Fruit fly (Drosophila melanogaster) whole organism, wandering third instar larva: Measurements from ENCODE around the gene defl.

Experiments
- HLH106 ChIP-seq: fragments of 200-800 bp; optimal IDR thresholded peaks from 3 replicates; lab custom pipeline; 2019; ENCODE audit warnings: missing biosample characterization, mild to moderate bottlenecking, missing genetic modification characterization, moderate library complexity
- Hr78 ChIP-seq: fragments of >200 bp; optimal IDR thresholded peaks from 2 replicates; lab custom pipeline; 2017; ENCODE audit warnings: missing biosample characterization, missing genetic modification characterization
- Rel ChIP-seq, 2 experiments: fragments of 200-800 bp; sonication (Bioruptor generic) in 1 of 2; optimal IDR thresholded peaks; 2 replicates in 1 of 2; 3 replicates in 1 of 2; lab custom pipeline; 2016 to 2019; ENCODE audit warnings: mild to moderate bottlenecking in 2 of 2, missing biosample characterization in 2 of 2, missing genetic modification characterization in 2 of 2, moderate library complexity in 1 of 2
- br ChIP-seq: fragments of 200-800 bp; sonication (Bioruptor generic); optimal IDR thresholded peaks from 2 replicates; lab custom pipeline; 2016; ENCODE audit warnings: missing biosample characterization, missing genetic modification characterization
- brk ChIP-seq: fragments of 200-800 bp; sonication (Bioruptor generic); optimal IDR thresholded peaks from 2 replicates; lab custom pipeline; 2016; ENCODE audit warnings: missing biosample characterization, mild to moderate bottlenecking, missing genetic modification characterization
- dsf ChIP-seq: sonication (Bioruptor generic); optimal IDR thresholded peaks from 2 replicates; lab custom pipeline; 2016; ENCODE audit warnings: missing biosample characterization, missing genetic modification characterization, borderline replicate concordance
- ey ChIP-seq: fragments of 200-800 bp; sonication (Bioruptor generic); optimal IDR thresholded peaks from 2 replicates; lab custom pipeline; 2016; ENCODE audit warnings: missing biosample characterization, missing genetic modification characterization
- fru ChIP-seq: fragments of 200-800 bp; sonication (Bioruptor generic); optimal IDR thresholded peaks from 3 replicates; lab custom pipeline; 2016; ENCODE audit warnings: missing biosample characterization, mild to moderate bottlenecking, missing genetic modification characterization
- h ChIP-seq: fragments of 200-800 bp; sonication (Bioruptor generic); optimal IDR thresholded peaks from 3 replicates; lab custom pipeline; 2016; ENCODE audit warnings: missing biosample characterization, mild to moderate bottlenecking, missing genetic modification characterization
- tai ChIP-seq: sonication (Bioruptor generic); optimal IDR thresholded peaks from 2 replicates; lab custom pipeline; 2016; ENCODE audit warnings: missing biosample characterization, missing genetic modification characterization

DNA sequence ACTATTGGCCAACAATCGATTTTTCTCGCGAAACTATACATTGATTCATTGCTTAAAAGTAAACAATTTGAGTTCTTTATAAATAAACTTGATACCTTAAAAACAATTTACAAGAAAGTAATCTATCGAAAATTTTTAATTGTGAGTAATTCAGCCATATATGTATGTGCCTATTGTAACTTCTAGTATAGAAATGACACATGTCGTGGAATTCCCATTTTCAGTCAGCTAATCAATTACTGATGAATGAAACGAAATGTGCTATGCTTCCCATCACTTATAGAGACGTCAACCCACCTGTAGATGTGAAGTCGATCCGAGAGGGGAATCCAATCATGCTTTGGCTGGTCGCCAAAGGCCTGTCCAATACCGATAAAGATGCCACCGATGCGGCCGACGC lies 12.0 kb upstream of the defl start:
- TF ChIP-seq ey (no peak), Hr78 (GFP tag; lab: Kevin White, UChicago) (no peak), HLH106 (no peak), brk (GFP tag; lab: Kevin White, UChicago) (no peak), h (GFP tag; lab: Kevin White, UChicago) (no peak), dsf (GFP tag; lab: Kevin White, UChicago) (no peak), fru (GFP tag; lab: Kevin White, UChicago) (no peak), Rel (GFP tag; optimal IDR thresholded peaks at IDR 0.05; lab: Kevin White, UChicago) (no peak), Rel (tag; optimal IDR thresholded peaks at IDR 0.05; lab: Kevin White, UChicago) (peak; percentile 95), br (GFP tag; lab: Kevin White, UChicago) (no peak), tai (GFP tag; lab: Kevin White, UChicago) (no peak)
